Fruit fly (Drosophila melanogaster) Kc167 (cell line): Measurements from ENCODE around the gene vrs.

Source experiments
- Myc ChIP-seq: fragments of >200 bp; optimal IDR thresholded peaks from 2 replicates; lab custom pipeline; 2017; ENCODE audit warnings: missing external identifiers
- Sin3A ChIP-seq: fragments of >200 bp; optimal IDR thresholded peaks from 2 replicates; lab custom pipeline; 2018; ENCODE audit warnings: missing external identifiers
- h ChIP-seq: fragments of >200 bp; optimal IDR thresholded peaks from 3 replicates; lab custom pipeline; 2018; ENCODE audit warnings: missing external identifiers

dm6 chr3R:12454492-12454891 lies 7.0 kb downstream of the vrs start:
- no peak for TF ChIP-seq Sin3A
- no peak for TF ChIP-seq h
- no peak for TF ChIP-seq Myc
